Fruit fly (Drosophila melanogaster) whole organism: ENCODE measurements around the gene Poc1.

Source experiments
- Dll ChIP-seq: fragments of >200 bp; optimal IDR thresholded peaks from 2 replicates; lab custom pipeline; 2017
- pan ChIP-seq: fragments of >200 bp; optimal IDR thresholded peaks from 2 replicates; lab custom pipeline; 2017
- psq ChIP-seq: fragments of >200 bp; optimal IDR thresholded peaks from 2 replicates; lab custom pipeline; 2017
- usp ChIP-seq: fragments of >200 bp; optimal IDR thresholded peaks from 2 replicates; lab custom pipeline; 2017; ENCODE audit warnings: missing biosample characterization, missing genetic modification characterization, mixed read lengths

dm6 chr3L:13403141-13403867 is 13.5 kb upstream of the Poc1 start:
- TF ChIP-seq Dll (lab: Kevin White, UChicago) = no peak
- no peak for TF ChIP-seq usp
- TF ChIP-seq psq = no peak
- no peak for TF ChIP-seq pan (lab: Kevin White, UChicago)
